Worm (Caenorhabditis elegans): ENCODE measurements around the gene K12H6.4.

DNA sequence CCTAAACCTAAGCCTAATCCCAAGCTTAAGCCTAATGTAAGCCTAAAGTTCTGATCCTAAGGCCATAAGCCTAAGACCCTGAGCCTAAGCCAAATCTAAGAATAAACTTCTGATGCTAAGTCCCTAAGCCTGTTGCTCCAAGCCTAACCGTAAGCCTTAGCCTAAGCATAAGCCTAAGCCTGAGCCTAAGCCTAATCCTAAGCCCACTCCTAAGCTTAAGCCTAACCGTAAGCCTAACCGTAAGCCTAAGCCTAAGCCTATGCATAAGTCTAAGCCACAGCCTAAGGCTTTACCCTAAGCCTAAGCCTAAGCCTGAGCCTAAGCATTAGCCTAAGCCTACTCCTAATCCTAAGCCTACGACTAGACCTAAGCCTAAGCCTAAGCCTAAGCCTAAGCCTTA is 35.2 kb upstream of the K12H6.4 start:
- TF ChIP-seq R02D3.7 (tag; optimal IDR thresholded peaks at IDR 0.05) (no peak), mdl-1 (tag; optimal IDR thresholded peaks at IDR 0.05) (no peak), snpc-4 (tag; optimal IDR thresholded peaks at IDR 0.05) (no peak), lin-13 (GFP tag; optimal IDR thresholded peaks at IDR 0.05) (no peak), dmd-4 (tag; optimal IDR thresholded peaks at IDR 0.05) (no peak), nhr-10 (tag; optimal IDR thresholded peaks at IDR 0.05) (no peak), egl-27 (tag; optimal IDR thresholded peaks at IDR 0.05) (no peak)
